Worm (Caenorhabditis elegans) whole organism, midembryonic: ENCODE measurements around the gene dpm-1.

Source experiments
- cog-1 ChIP-seq: sonication (generic microtip); optimal IDR thresholded peaks from 2 replicates; lab custom pipeline; 2016; ENCODE audit warnings: missing genetic modification characterization, missing compliant biosample characterization
- flt-1 ChIP-seq: fragments of 200-800 bp; sonication (Bioruptor generic); IDR thresholded peaks from 2 replicates; pipeline ENCODE4 v1.3.6; 2022; ENCODE audit warnings: missing genetic modification characterization, missing compliant biosample characterization
- med-1 ChIP-seq: sonication (generic microtip); optimal IDR thresholded peaks from 2 replicates; lab custom pipeline; 2017; ENCODE audit warnings: missing genetic modification characterization, mild to moderate bottlenecking, missing compliant biosample characterization, antibody characterized with exemption, missing genetic modification reagents; ENCODE audit not compliant: insufficient read depth
- ztf-23 ChIP-seq: fragments of 200-800 bp; sonication (Bioruptor generic); IDR thresholded peaks from 2 replicates; pipeline ENCODE4 v1.3.6; 2022; ENCODE audit warnings: missing genetic modification reagents, missing genetic modification characterization, missing compliant biosample characterization

- TF ChIP-seq med-1 (GFP tag; lab: Kevin White, UChicago) (no peak), flt-1 (GFP tag; lab: Robert Waterston, UW) (no peak), cog-1 (tag; lab: Kevin White, UChicago) (no peak), ztf-23 (GFP tag; lab: Robert Waterston, UW) (no peak)
Observed at ce11 chrIV:426597-426996, 18.9 kb upstream of the dpm-1 start.
